Fruit fly (Drosophila melanogaster) whole organism, embryonic: ENCODE results near the gene kud.

Experiments
- Antp ChIP-seq: fragments of 200-800 bp; sonication (Bioruptor generic); optimal IDR thresholded peaks from 3 replicates; lab custom pipeline; 2016; ENCODE audit warnings: missing biosample characterization, missing genetic modification characterization
- CG10321 ChIP-seq: fragments of 200-800 bp; sonication (Bioruptor generic); IDR thresholded peaks from 2 replicates; pipeline ENCODE4 v1.3.6; 2022; ENCODE audit warnings: missing biosample characterization, missing genetic modification characterization
- CG10654 ChIP-seq: fragments of 200-800 bp; sonication (Bioruptor generic); optimal IDR thresholded peaks from 2 replicates; lab custom pipeline; 2016; ENCODE audit warnings: missing biosample characterization, missing genetic modification characterization
- CG12744 ChIP-seq: fragments of 200-800 bp; sonication (Bioruptor generic); optimal IDR thresholded peaks from 2 replicates; lab custom pipeline; 2016; ENCODE audit warnings: missing biosample characterization, missing genetic modification characterization
- CG1529 ChIP-seq: fragments of 200-800 bp; sonication (Bioruptor generic); optimal IDR thresholded peaks from 3 replicates; lab custom pipeline; 2018; ENCODE audit warnings: missing biosample characterization, missing genetic modification characterization
- CG17186 ChIP-seq: fragments of 200-800 bp; sonication (Bioruptor generic); optimal IDR thresholded peaks from 3 replicates; lab custom pipeline; 2017; ENCODE audit warnings: missing biosample characterization, missing genetic modification reagents, missing genetic modification characterization
- CG18476 ChIP-seq: fragments of 200-800 bp; sonication (Bioruptor generic); optimal IDR thresholded peaks from 2 replicates; lab custom pipeline; 2016; ENCODE audit warnings: missing biosample characterization, mild to moderate bottlenecking, missing genetic modification characterization
- CG18764 ChIP-seq: fragments of 200-800 bp; sonication (Bioruptor generic); optimal IDR thresholded peaks from 3 replicates; lab custom pipeline; 2016; ENCODE audit warnings: missing biosample characterization, missing genetic modification characterization
- CG2889 ChIP-seq: fragments of 200-800 bp; sonication (Bioruptor generic); IDR thresholded peaks from 3 replicates; pipeline ENCODE4 v1.3.6; 2022; ENCODE audit warnings: missing biosample characterization, missing genetic modification characterization
- CG31224 ChIP-seq: fragments of 200-800 bp; sonication (Bioruptor generic); IDR thresholded peaks from 2 replicates; pipeline ENCODE4 v1.3.6; 2022; ENCODE audit warnings: missing biosample characterization, missing genetic modification characterization
- CG3726 ChIP-seq: fragments of 200-800 bp; sonication (Bioruptor generic); IDR thresholded peaks from 3 replicates; pipeline ENCODE4, ENCODE4 v1.3.6; 2022; ENCODE audit warnings: missing biosample characterization, missing genetic modification characterization
- CG42726 ChIP-seq: fragments of 200-800 bp; sonication (Bioruptor generic); IDR thresholded peaks from 2 replicates; pipeline ENCODE4 v1.3.6; 2022; ENCODE audit warnings: missing biosample characterization, missing genetic modification characterization; ENCODE audit not compliant: partially characterized antibody
- CG6765 ChIP-seq: fragments of 200-800 bp; sonication (Bioruptor generic); optimal IDR thresholded peaks from 3 replicates; lab custom pipeline; 2017; ENCODE audit warnings: missing biosample characterization, mild to moderate bottlenecking, missing genetic modification characterization
- CG7357 ChIP-seq: fragments of 200-800 bp; sonication (Bioruptor generic); IDR thresholded peaks from 3 replicates; pipeline ENCODE4 v1.3.6; 2022; ENCODE audit warnings: missing biosample characterization, missing genetic modification characterization
- CG7745 ChIP-seq: fragments of 200-800 bp; sonication (Bioruptor generic); optimal IDR thresholded peaks from 2 replicates; lab custom pipeline; 2018; ENCODE audit warnings: missing biosample characterization, mild to moderate bottlenecking, missing genetic modification characterization, moderate library complexity
- CG7786 ChIP-seq: fragments of 200-800 bp; sonication (Bioruptor generic); optimal IDR thresholded peaks from 2 replicates; lab custom pipeline; 2016; ENCODE audit warnings: missing biosample characterization, missing genetic modification characterization
- CG8924 ChIP-seq: fragments of 200-800 bp; optimal IDR thresholded peaks from 3 replicates; lab custom pipeline; 2019; ENCODE audit warnings: missing biosample characterization, mild to moderate bottlenecking, missing genetic modification characterization, moderate library complexity
- CrebB ChIP-seq: fragments of 200-800 bp; sonication (Bioruptor generic); optimal IDR thresholded peaks from 3 replicates; lab custom pipeline; 2018; ENCODE audit warnings: missing biosample characterization, mild to moderate bottlenecking, missing genetic modification characterization
- D19A ChIP-seq: fragments of 200-800 bp; optimal IDR thresholded peaks from 3 replicates; lab custom pipeline; 2019; ENCODE audit warnings: missing biosample characterization, mild to moderate bottlenecking, missing genetic modification characterization, moderate library complexity
- Fer3 ChIP-seq: fragments of 200-800 bp; sonication (Bioruptor generic); optimal IDR thresholded peaks from 2 replicates; lab custom pipeline; 2018; ENCODE audit warnings: missing biosample characterization, mild to moderate bottlenecking, missing genetic modification characterization, moderate library complexity
- Lhr ChIP-seq: fragments of 200-800 bp; sonication (Bioruptor generic); optimal IDR thresholded peaks from 3 replicates; lab custom pipeline; 2017; ENCODE audit warnings: mild to moderate bottlenecking, missing biosample characterization, missing genetic modification reagents, missing genetic modification characterization
- Med ChIP-seq: fragments of 200-800 bp; sonication (Bioruptor generic); peaks from one replicate; lab custom pipeline; 2016; ENCODE audit warnings: missing biosample characterization, missing genetic modification characterization, mild to moderate bottlenecking, inconsistent platforms, moderate library complexity
- Optix ChIP-seq: fragments of 200-800 bp; sonication (Bioruptor generic); IDR thresholded peaks from 3 replicates; pipeline ENCODE4 v1.3.6; 2022; ENCODE audit warnings: missing biosample characterization, missing genetic modification characterization
- Rx ChIP-seq: fragments of 200-800 bp; sonication (Bioruptor generic); IDR thresholded peaks from 2 replicates; pipeline ENCODE4 v1.3.6; 2022; ENCODE audit warnings: missing biosample characterization, missing genetic modification characterization
- Sox102F ChIP-seq: fragments of 200-800 bp; sonication (Bioruptor generic); optimal IDR thresholded peaks from 2 replicates; lab custom pipeline; 2018; ENCODE audit warnings: missing biosample characterization, mild to moderate bottlenecking, missing genetic modification characterization, moderate library complexity
- Stat92E ChIP-seq, 3 experiments: fragments of >200 bp in 2 of 3; fragments of 200-800 bp in 1 of 3; sonication (Bioruptor generic) in 1 of 3; optimal IDR thresholded peaks; 2 replicates each; lab custom pipeline; 2017 to 2019; ENCODE audit warnings: missing biosample characterization in 3 of 3, missing genetic modification characterization in 3 of 3, mild to moderate bottlenecking in 1 of 3, moderate library complexity in 1 of 3
- Xrp1 ChIP-seq: fragments of 200-800 bp; sonication (Bioruptor generic); IDR thresholded peaks from 2 replicates; pipeline ENCODE4 v1.3.6; 2022; ENCODE audit warnings: missing biosample characterization, missing genetic modification characterization
- ac ChIP-seq: fragments of 200-800 bp; sonication (Bioruptor generic); optimal IDR thresholded peaks from 3 replicates; lab custom pipeline; 2017; ENCODE audit warnings: missing biosample characterization, mild to moderate bottlenecking, missing genetic modification characterization
- al ChIP-seq: fragments of 200-800 bp; sonication (Bioruptor generic); IDR thresholded peaks from 2 replicates; pipeline ENCODE4 v1.3.6; 2022; ENCODE audit warnings: missing biosample characterization, missing genetic modification characterization
- ara ChIP-seq: fragments of 200-800 bp; sonication (Bioruptor generic); IDR thresholded peaks from 2 replicates; pipeline ENCODE4 v1.3.6; 2022; ENCODE audit warnings: missing biosample characterization, missing genetic modification characterization
- bsh ChIP-seq, 2 experiments: fragments of 200-800 bp; sonication (Bioruptor generic); optimal IDR thresholded peaks; 2 replicates each; lab custom pipeline; 2017 to 2018; ENCODE audit warnings: mild to moderate bottlenecking in 2 of 2, missing biosample characterization in 2 of 2, missing genetic modification characterization in 2 of 2, moderate library complexity in 1 of 2
- chif ChIP-seq, 2 experiments: fragments of 200-800 bp; sonication (Bioruptor generic); optimal IDR thresholded peaks; 3 replicates each; lab custom pipeline; 2016; ENCODE audit warnings: missing biosample characterization in 2 of 2, missing genetic modification characterization in 2 of 2
- chn ChIP-seq: fragments of 200-800 bp; sonication (Bioruptor generic); optimal IDR thresholded peaks from 2 replicates; lab custom pipeline; 2016; ENCODE audit warnings: missing biosample characterization, missing genetic modification characterization
- dmrt11E ChIP-seq: fragments of 200-800 bp; sonication (Bioruptor generic); optimal IDR thresholded peaks from 3 replicates; lab custom pipeline; 2018; ENCODE audit warnings: missing biosample characterization, mild to moderate bottlenecking, missing genetic modification characterization, moderate library complexity
- esg ChIP-seq: fragments of 200-800 bp; sonication (Bioruptor generic); conservative IDR thresholded peaks from 2 replicates; pipeline ENCODE4 v1.3.6; 2022; ENCODE audit warnings: missing biosample characterization, missing genetic modification characterization
- gt ChIP-seq: fragments of 200-800 bp; sonication (Bioruptor generic); IDR thresholded peaks from 2 replicates; pipeline ENCODE4 v1.3.6; 2022; ENCODE audit warnings: missing biosample characterization, missing genetic modification characterization
- hth ChIP-seq: fragments of >200 bp; optimal IDR thresholded peaks from 2 replicates; lab custom pipeline; 2017; ENCODE audit warnings: inconsistent platforms
- kah ChIP-seq: fragments of 200-800 bp; sonication (Bioruptor generic); optimal IDR thresholded peaks from 2 replicates; lab custom pipeline; 2018; ENCODE audit warnings: missing biosample characterization, mild to moderate bottlenecking, missing genetic modification characterization
- odd ChIP-seq: fragments of 200-800 bp; sonication (Bioruptor generic); optimal IDR thresholded peaks from 2 replicates; lab custom pipeline; 2017; ENCODE audit warnings: missing biosample characterization, mild to moderate bottlenecking, missing genetic modification characterization
- pros ChIP-seq: fragments of 200-800 bp; sonication (Bioruptor generic); optimal IDR thresholded peaks from 3 replicates; lab custom pipeline; 2019; ENCODE audit warnings: missing biosample characterization, mild to moderate bottlenecking, missing genetic modification characterization, moderate library complexity
- sisA ChIP-seq: fragments of 200-800 bp; sonication (Bioruptor generic); IDR thresholded peaks from 2 replicates; pipeline ENCODE4 v1.3.6; 2022; ENCODE audit warnings: missing biosample characterization, missing genetic modification characterization
- sqz ChIP-seq: fragments of 200-800 bp; sonication (Bioruptor generic); optimal IDR thresholded peaks from 3 replicates; lab custom pipeline; 2018; ENCODE audit warnings: missing biosample characterization, mild to moderate bottlenecking, missing genetic modification characterization
- sr ChIP-seq: fragments of 200-800 bp; sonication (Bioruptor generic); IDR thresholded peaks from 3 replicates; pipeline ENCODE4 v1.3.6; 2022; ENCODE audit warnings: missing biosample characterization, missing genetic modification characterization
- stc ChIP-seq: fragments of 200-800 bp; sonication (Bioruptor generic); IDR thresholded peaks from 2 replicates; pipeline ENCODE4 v1.3.6; 2022; ENCODE audit warnings: missing biosample characterization, missing genetic modification characterization
- tap ChIP-seq: fragments of 200-800 bp; optimal IDR thresholded peaks from 3 replicates; lab custom pipeline; 2019; ENCODE audit warnings: missing biosample characterization, mild to moderate bottlenecking, missing genetic modification characterization, moderate library complexity
- ttk ChIP-seq: fragments of 200-800 bp; sonication (Bioruptor generic); IDR thresholded peaks from 2 replicates; pipeline ENCODE4 v2.1.2; 2022; ENCODE audit warnings: missing biosample characterization, missing genetic modification characterization
- tup ChIP-seq: fragments of 200-800 bp; sonication (Bioruptor generic); optimal IDR thresholded peaks from 2 replicates; lab custom pipeline; 2016; ENCODE audit warnings: missing biosample characterization, mild to moderate bottlenecking, missing genetic modification characterization, moderate library complexity
- unpg ChIP-seq: fragments of 200-800 bp; sonication (Bioruptor generic); optimal IDR thresholded peaks from 3 replicates; lab custom pipeline; 2018; ENCODE audit warnings: missing biosample characterization, mild to moderate bottlenecking, missing genetic modification characterization, moderate library complexity
- wdn ChIP-seq: fragments of 200-800 bp; sonication (Bioruptor generic); IDR thresholded peaks from 2 replicates; pipeline ENCODE4 v1.3.6; 2022; ENCODE audit warnings: missing biosample characterization, missing genetic modification characterization

kud gene

DNA sequence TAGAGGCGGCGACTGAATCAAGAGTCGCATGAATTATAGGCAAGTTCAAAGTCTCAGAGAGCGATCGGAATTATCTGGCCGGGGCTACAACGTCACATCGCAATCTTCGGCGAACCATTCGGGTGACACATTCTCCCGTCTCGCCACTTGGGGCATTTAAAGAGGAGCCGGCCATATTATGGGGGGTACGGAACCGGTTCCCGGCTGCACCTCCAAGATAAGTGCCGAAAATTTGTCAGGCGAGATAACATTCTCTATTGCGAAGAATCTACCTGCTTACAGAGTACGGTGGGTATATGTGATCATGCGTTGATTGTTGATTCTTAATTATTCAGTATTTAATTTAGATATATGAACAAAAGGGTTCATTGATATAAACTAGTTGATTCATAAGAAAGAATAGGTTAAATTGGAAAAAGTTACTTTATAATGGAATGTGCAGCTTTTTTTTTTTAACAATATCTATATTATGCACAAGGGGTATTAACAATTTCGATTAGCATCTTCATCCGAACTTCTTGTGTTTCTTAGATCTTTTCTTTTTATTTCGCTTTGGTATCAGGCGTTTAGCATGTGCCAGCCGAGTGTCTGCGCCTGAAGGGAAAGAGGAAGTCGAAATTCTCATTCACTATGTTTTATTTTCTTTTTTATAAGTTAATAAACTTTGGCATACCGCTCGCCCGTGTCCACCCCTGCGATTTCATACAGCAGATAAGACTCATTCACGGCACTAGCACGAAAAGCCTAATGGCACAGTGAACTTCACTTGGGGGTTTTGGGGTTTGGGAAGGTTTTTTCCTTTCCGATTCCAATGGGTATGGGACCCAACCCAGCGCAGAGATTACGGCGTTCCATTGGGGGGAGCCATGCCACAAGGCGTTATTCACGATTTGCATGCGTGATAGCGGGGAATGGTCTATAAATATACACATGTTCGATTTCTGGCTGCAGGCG, 43.0 kb downstream of the kud start (continued):
- TF ChIP-seq Stat92E (GFP tag; optimal IDR thresholded peaks at IDR 0.05; lab: Kevin White, UChicago) (no peak), pros (GFP tag; lab: Kevin White, UChicago) (peak; percentile 11), D19A (peak; percentile 42), CG8924 (peak; percentile 46), stc (GFP tag; lab: Robert Waterston, UW) (peak; percentile 26; the same call in 1 of the 2 replicates), CG18476 (GFP tag; lab: Kevin White, UChicago) (peak; percentile 52), Fer3 (tag; lab: Kevin White, UChicago) (peak; percentile 50), Xrp1 (GFP tag; lab: Robert Waterston, UW) (peak; percentile 84), ac (GFP tag; lab: Kevin White, UChicago) (no peak), CG10654 (GFP tag; lab: Kevin White, UChicago) (no peak), kah (no peak), CG10321 (no peak), CG7357 (GFP tag; lab: Robert Waterston, UW) (no peak), tap (no peak), Optix (0 out of 3 replicates have a peak, but pooled peaks have one; percentile 14), CG42726 (GFP tag; lab: Robert Waterston, UW) (0 out of 2 replicates have a peak, but pooled peaks have one; percentile 6), CG31224 (GFP tag; lab: Robert Waterston, UW) (no peak), CG3726 (GFP tag; lab: Robert Waterston, UW) (0 out of 3 replicates have a peak, but pooled peaks have one; percentile 52), gt (GFP tag; lab: Robert Waterston, UW) (no peak), tup (no peak), odd (no peak), wdn (no peak; the same call in 1 of the 2 replicates), sr (GFP tag; lab: Robert Waterston, UW) (no peak), sisA (GFP tag; lab: Robert Waterston, UW) (peak; percentile 61), sqz (GFP tag; lab: Kevin White, UChicago) (no peak), CG12744 (GFP tag; lab: Kevin White, UChicago) (no peak), CG7786 (GFP tag; lab: Kevin White, UChicago) (peak; percentile 2), dmrt11E (tag; lab: Kevin White, UChicago) (peak; percentile 71), unpg (GFP tag; lab: Kevin White, UChicago) (peak; percentile 49), CG18764 (peak; percentile 1), CG7745 (tag; lab: Kevin White, UChicago) (peak; percentile 21), Rx (GFP tag; lab: Robert Waterston, UW) (no peak), hth (no peak), Med (GFP tag; lab: Kevin White, UChicago) (peak; percentile 67), ara (GFP tag; lab: Robert Waterston, UW) (no peak), CG1529 (peak; percentile 14), CG2889 (GFP tag; lab: Robert Waterston, UW) (no peak), CG17186 (GFP tag; lab: Kevin White, UChicago) (no peak), Sox102F (GFP tag; lab: Kevin White, UChicago) (peak; percentile 60), Lhr (GFP tag; lab: Kevin White, UChicago) (no peak), CrebB (no peak), chn (GFP tag; lab: Kevin White, UChicago) (peak; percentile 38), al (peak; percentile 40), CG6765 (GFP tag; lab: Kevin White, UChicago) (peak; percentile 32), esg (GFP tag; lab: Robert Waterston, UW) (no peak), ttk (GFP tag; lab: Robert Waterston, UW) (0 out of 2 replicates have a peak, but pooled peaks have one; percentile 6), bsh (GFP tag; optimal IDR thresholded peaks at IDR 0.05; lab: Kevin White, UChicago) (peak in 1 of 2 experiments; percentile 78), Antp (no peak), chif (GFP tag; optimal IDR thresholded peaks at IDR 0.05; lab: Kevin White, UChicago) (peak in 1 of 2 experiments; percentile 42)
